Worm (Caenorhabditis elegans) whole organism, mixed stage, embryonic: Measurements from ENCODE around the gene E04F6.4.

ENCODE experiments used
- blmp-1 ChIP-seq: fragments of 150-350 bp; optimal IDR thresholded peaks from 2 replicates; lab custom pipeline; 2014; ENCODE audit warnings: missing biosample characterization, missing genetic modification characterization
- ceh-39 ChIP-seq: fragments of 150-350 bp; optimal IDR thresholded peaks from 2 replicates; lab custom pipeline; 2014; ENCODE audit warnings: missing biosample characterization, missing genetic modification characterization
- lin-13 ChIP-seq: fragments of 150-350 bp; optimal IDR thresholded peaks from 2 replicates; lab custom pipeline; 2014; ENCODE audit warnings: missing biosample characterization, missing genetic modification characterization
- snpc-4 ChIP-seq: fragments of 150-350 bp; optimal IDR thresholded peaks from 2 replicates; lab custom pipeline; 2014; ENCODE audit warnings: missing biosample characterization, missing genetic modification characterization

- TF ChIP-seq snpc-4 (no peak), lin-13 (tag; lab: Kevin White, UChicago) (no peak), blmp-1 (tag; lab: Kevin White, UChicago) (no peak), ceh-39 (tag; lab: Kevin White, UChicago) (no peak)
Observed at ce11 chrII:7157415-7157814, 31.8 kb upstream of the E04F6.4 start.
